Fruit fly (Drosophila melanogaster) whole organism, prepupa: Measurements from ENCODE around the gene Cp18.

Source experiments
- Blimp-1 ChIP-seq: fragments of 200-800 bp; sonication (Bioruptor generic); optimal IDR thresholded peaks from 3 replicates; lab custom pipeline; 2017; ENCODE audit warnings: missing biosample characterization, missing genetic modification characterization, mild to moderate bottlenecking, moderate library complexity, missing genetic modification reagents
- CG11294 ChIP-seq: fragments of 200-800 bp; sonication (Bioruptor generic); IDR thresholded peaks from 2 replicates; pipeline ENCODE4 v1.3.6; 2022; ENCODE audit warnings: missing biosample characterization, missing genetic modification characterization
- CG11902 ChIP-seq: fragments of 200-800 bp; sonication (Bioruptor generic); optimal IDR thresholded peaks from 3 replicates; lab custom pipeline; 2016; ENCODE audit warnings: missing biosample characterization, missing genetic modification characterization
- CG15336 ChIP-seq: fragments of 200-800 bp; sonication (Bioruptor generic); IDR thresholded peaks from 2 replicates; pipeline ENCODE4 v1.3.6; 2022; ENCODE audit warnings: missing biosample characterization, missing genetic modification characterization
- CG3032 ChIP-seq: fragments of 200-800 bp; optimal IDR thresholded peaks from 2 replicates; lab custom pipeline; 2019; ENCODE audit warnings: missing biosample characterization, mild to moderate bottlenecking, missing genetic modification characterization, moderate library complexity
- CG31627 ChIP-seq: fragments of 200-800 bp; sonication (Bioruptor generic); optimal IDR thresholded peaks from 3 replicates; lab custom pipeline; 2016; ENCODE audit warnings: missing biosample characterization, missing genetic modification characterization
- CG32006 ChIP-seq: fragments of 200-800 bp; sonication (Bioruptor generic); optimal IDR thresholded peaks from 3 replicates; lab custom pipeline; 2017; ENCODE audit warnings: missing biosample characterization, mild to moderate bottlenecking, missing genetic modification characterization
- CG34406 ChIP-seq: fragments of 200-800 bp; sonication (Bioruptor generic); optimal IDR thresholded peaks from 3 replicates; lab custom pipeline; 2016; ENCODE audit warnings: missing biosample characterization, missing genetic modification characterization
- CG4318 ChIP-seq: fragments of 200-800 bp; sonication (Bioruptor generic); optimal IDR thresholded peaks from 3 replicates; lab custom pipeline; 2017; ENCODE audit warnings: missing biosample characterization, mild to moderate bottlenecking, missing genetic modification characterization
- CG6163 ChIP-seq: fragments of 200-800 bp; sonication (Bioruptor generic); IDR thresholded peaks from 3 replicates; pipeline ENCODE4 v1.3.6; 2022; ENCODE audit warnings: missing biosample characterization, missing genetic modification characterization
- CG6276 ChIP-seq: fragments of 200-800 bp; sonication (Bioruptor generic); optimal IDR thresholded peaks from 2 replicates; lab custom pipeline; 2017; ENCODE audit warnings: missing biosample characterization, mild to moderate bottlenecking, missing genetic modification characterization
- CG6792 ChIP-seq: fragments of 200-800 bp; sonication (Bioruptor generic); optimal IDR thresholded peaks from 3 replicates; lab custom pipeline; 2016; ENCODE audit warnings: missing biosample characterization, missing genetic modification characterization
- CG7368 ChIP-seq: fragments of 200-800 bp; sonication (Bioruptor generic); optimal IDR thresholded peaks from 3 replicates; lab custom pipeline; 2016; ENCODE audit warnings: missing biosample characterization, missing genetic modification characterization
- CG8119 ChIP-seq: fragments of 200-800 bp; sonication (Bioruptor generic); IDR thresholded peaks from 3 replicates; pipeline ENCODE4 v1.3.6; 2022; ENCODE audit warnings: missing biosample characterization, missing genetic modification characterization
- CG8632 ChIP-seq: fragments of 200-800 bp; sonication (Bioruptor generic); optimal IDR thresholded peaks from 3 replicates; lab custom pipeline; 2016; ENCODE audit warnings: missing biosample characterization, missing genetic modification characterization
- Eip78C ChIP-seq: fragments of 200-800 bp; sonication (Bioruptor generic); peaks from one replicate; lab custom pipeline; 2016; ENCODE audit warnings: missing biosample characterization, missing genetic modification characterization
- Eip93F ChIP-seq: fragments of 200-800 bp; sonication (Bioruptor generic); optimal IDR thresholded peaks from 2 replicates; lab custom pipeline; 2016; ENCODE audit warnings: missing biosample characterization, mild to moderate bottlenecking, missing genetic modification characterization
- Ets21C ChIP-seq: fragments of 200-800 bp; sonication (Bioruptor generic); optimal IDR thresholded peaks from 3 replicates; lab custom pipeline; 2016; ENCODE audit warnings: missing biosample characterization, missing genetic modification characterization
- Hr38 ChIP-seq: sonication (Bioruptor generic); optimal IDR thresholded peaks from 2 replicates; lab custom pipeline; 2016; ENCODE audit warnings: missing biosample characterization, missing genetic modification characterization
- Hr39 ChIP-seq: fragments of 200-800 bp; sonication (Bioruptor generic); optimal IDR thresholded peaks from 2 replicates; lab custom pipeline; 2016; ENCODE audit warnings: missing biosample characterization, missing genetic modification characterization
- Hr4 ChIP-seq: fragments of 200-800 bp; sonication (Bioruptor generic); optimal IDR thresholded peaks from 3 replicates; lab custom pipeline; 2016; ENCODE audit warnings: missing biosample characterization, missing genetic modification characterization
- Met ChIP-seq: fragments of 200-800 bp; sonication (Bioruptor generic); optimal IDR thresholded peaks from 3 replicates; lab custom pipeline; 2016; ENCODE audit warnings: missing biosample characterization, missing genetic modification characterization
- Sox14 ChIP-seq: fragments of 200-800 bp; sonication (Bioruptor generic); optimal IDR thresholded peaks from 3 replicates; lab custom pipeline; 2016; ENCODE audit warnings: missing biosample characterization, missing genetic modification characterization
- achi ChIP-seq: fragments of 200-800 bp; sonication (Bioruptor generic); optimal IDR thresholded peaks from 3 replicates; lab custom pipeline; 2016; ENCODE audit warnings: missing biosample characterization, missing genetic modification characterization
- cyc ChIP-seq: fragments of 200-800 bp; sonication (Bioruptor generic); optimal IDR thresholded peaks from 3 replicates; lab custom pipeline; 2016; ENCODE audit warnings: missing biosample characterization, missing genetic modification characterization
- dac ChIP-seq: fragments of 200-800 bp; sonication (Bioruptor generic); optimal IDR thresholded peaks from 2 replicates; lab custom pipeline; 2017; ENCODE audit warnings: missing biosample characterization, mild to moderate bottlenecking, missing genetic modification characterization
- dsx ChIP-seq: fragments of 200-800 bp; optimal IDR thresholded peaks from 3 replicates; lab custom pipeline; 2019; ENCODE audit warnings: missing biosample characterization, mild to moderate bottlenecking, missing genetic modification characterization, moderate library complexity; ENCODE audit not compliant: poor library complexity, severe bottlenecking
- eg ChIP-seq: fragments of 200-800 bp; sonication (Bioruptor generic); IDR thresholded peaks from 3 replicates; pipeline ENCODE4 v1.3.6; 2022; ENCODE audit warnings: missing biosample characterization, missing genetic modification characterization
- esn ChIP-seq: fragments of 200-800 bp; sonication (Bioruptor generic); optimal IDR thresholded peaks from 2 replicates; lab custom pipeline; 2016; ENCODE audit warnings: missing biosample characterization, mild to moderate bottlenecking, missing genetic modification characterization, moderate library complexity
- fd85E ChIP-seq: fragments of 200-800 bp; sonication (Bioruptor generic); optimal IDR thresholded peaks from 3 replicates; lab custom pipeline; 2016; ENCODE audit warnings: missing biosample characterization, missing genetic modification characterization
- fkh ChIP-seq: fragments of 200-800 bp; sonication (Bioruptor generic); optimal IDR thresholded peaks from 3 replicates; lab custom pipeline; 2017; ENCODE audit warnings: missing biosample characterization, mild to moderate bottlenecking, missing genetic modification characterization, moderate library complexity
- lz ChIP-seq: fragments of 200-800 bp; sonication (Bioruptor generic); optimal IDR thresholded peaks from 3 replicates; lab custom pipeline; 2016; ENCODE audit warnings: missing biosample characterization, missing genetic modification characterization
- net ChIP-seq: fragments of 200-800 bp; sonication (Bioruptor generic); optimal IDR thresholded peaks from 3 replicates; lab custom pipeline; 2016; ENCODE audit warnings: missing biosample characterization, missing genetic modification characterization
- pdm3 ChIP-seq: fragments of 200-800 bp; sonication (Bioruptor generic); optimal IDR thresholded peaks from 3 replicates; lab custom pipeline; 2016; ENCODE audit warnings: missing biosample characterization, missing genetic modification characterization
- salr ChIP-seq, 2 experiments: fragments of 200-800 bp; sonication (Bioruptor generic); optimal IDR thresholded peaks; 3 replicates each; lab custom pipeline; 2016 to 2018; ENCODE audit warnings: missing biosample characterization in 2 of 2, missing genetic modification characterization in 2 of 2, mild to moderate bottlenecking in 1 of 2
- spab ChIP-seq: fragments of 200-800 bp; sonication (Bioruptor generic); optimal IDR thresholded peaks from 2 replicates; lab custom pipeline; 2017; ENCODE audit warnings: missing biosample characterization, mild to moderate bottlenecking, missing genetic modification characterization, missing genetic modification reagents
- ss ChIP-seq, 2 experiments: fragments of 200-800 bp; sonication (Bioruptor generic); optimal IDR thresholded peaks; 2 replicates in 1 of 2; 3 replicates in 1 of 2; lab custom pipeline; 2017 to 2018; ENCODE audit warnings: mild to moderate bottlenecking in 2 of 2, missing biosample characterization in 2 of 2, missing genetic modification characterization in 2 of 2, moderate library complexity in 1 of 2
- svp ChIP-seq: fragments of 200-800 bp; sonication (Bioruptor generic); peaks from one replicate; lab custom pipeline; 2016; ENCODE audit warnings: missing biosample characterization, missing genetic modification characterization
- vri ChIP-seq: fragments of 200-800 bp; sonication (Bioruptor generic); optimal IDR thresholded peaks from 3 replicates; lab custom pipeline; 2016; ENCODE audit warnings: missing biosample characterization, mild to moderate bottlenecking, missing genetic modification characterization

Gene Cp18

dm6 chr3L:8691891-8692874, 34.4 kb upstream of the Cp18 start (continued):
- TF ChIP-seq CG8632 (peak; percentile 61), pdm3 (GFP tag; lab: Kevin White, UChicago) (peak; percentile 41), dsx (no peak), Blimp-1 (GFP tag; lab: Kevin White, UChicago) (no peak), dac (peak; percentile 11), ss (GFP tag; optimal IDR thresholded peaks at IDR 0.05; lab: Kevin White, UChicago) (peak; percentile 82 to 83), net (GFP tag; lab: Kevin White, UChicago) (peak; percentile 51), CG3032 (tag; lab: Kevin White, UChicago) (peak; percentile 46), cyc (GFP tag; lab: Kevin White, UChicago) (peak; percentile 4), CG8119 (GFP tag; lab: Robert Waterston, UW) (0 out of 3 replicates have a peak, but pooled peaks have one; percentile 41), fd85E (GFP tag; lab: Kevin White, UChicago) (no peak), CG6163 (GFP tag; lab: Robert Waterston, UW) (peak; percentile 15; the same call in 2 of the 3 replicates), spab (GFP tag; lab: Kevin White, UChicago) (peak; percentile 41), Sox14 (peak; percentile 8), Ets21C (GFP tag; lab: Kevin White, UChicago) (no peak), Hr4 (GFP tag; lab: Kevin White, UChicago) (peak; percentile 33), Eip93F (peak; percentile 78), CG31627 (peak; percentile 4), svp (peak; percentile 94), CG11294 (GFP tag; lab: Robert Waterston, UW) (no peak), achi (GFP tag; lab: Kevin White, UChicago) (peak; percentile 45), esn (GFP tag; lab: Kevin White, UChicago) (peak; percentile 73), CG32006 (peak; percentile 81), CG11902 (peak; percentile 11), vri (GFP tag; lab: Kevin White, UChicago) (peak; percentile 86), lz (GFP tag; lab: Kevin White, UChicago) (peak; percentile 39), CG15336 (GFP tag; lab: Robert Waterston, UW) (0 out of 2 replicates have a peak, but pooled peaks have one; percentile 29)

- TF ChIP-seq CG32006 (peak; percentile 39), Eip78C (peak; percentile 50), Met (no peak), dac (peak; percentile 33), CG8119 (GFP tag; lab: Robert Waterston, UW) (peak; percentile 72), Hr39 (GFP tag; lab: Kevin White, UChicago) (no peak), Hr4 (GFP tag; lab: Kevin White, UChicago) (no peak), fkh (GFP tag; lab: Kevin White, UChicago) (peak; percentile 43), CG8632 (no peak), eg (GFP tag; lab: Robert Waterston, UW) (peak; percentile 71), CG6163 (GFP tag; lab: Robert Waterston, UW) (0 out of 3 replicates have a peak, but pooled peaks have one; percentile 32), CG6276 (GFP tag; lab: Kevin White, UChicago) (peak; percentile 85), CG15336 (GFP tag; lab: Robert Waterston, UW) (peak; percentile 68)
These were observed 32.8 kb upstream of the Cp18 start for dm6 chr3L:8693558-8694502.

dm6 chr3L:8695959-8696358, 30.6 kb upstream of the Cp18 start:
- TF ChIP-seq CG6163 (GFP tag; lab: Robert Waterston, UW) (no peak), Eip93F (no peak), spab (GFP tag; lab: Kevin White, UChicago) (no peak), net (GFP tag; lab: Kevin White, UChicago) (no peak), salr (GFP tag; optimal IDR thresholded peaks at IDR 0.05; lab: Kevin White, UChicago) (no peak), CG15336 (GFP tag; lab: Robert Waterston, UW) (no peak), Hr39 (GFP tag; lab: Kevin White, UChicago) (no peak), CG6792 (GFP tag; lab: Kevin White, UChicago) (no peak), fkh (GFP tag; lab: Kevin White, UChicago) (no peak), vri (GFP tag; lab: Kevin White, UChicago) (no peak), CG4318 (GFP tag; lab: Kevin White, UChicago) (no peak), dsx (no peak), CG7368 (no peak), Hr38 (GFP tag; lab: Kevin White, UChicago) (no peak), eg (GFP tag; lab: Robert Waterston, UW) (no peak), CG34406 (GFP tag; lab: Kevin White, UChicago) (no peak), achi (GFP tag; lab: Kevin White, UChicago) (no peak), CG8632 (no peak)
